Fruit fly (Drosophila melanogaster): ENCODE results near the gene CG6999.

Gene CG6999

DNA sequence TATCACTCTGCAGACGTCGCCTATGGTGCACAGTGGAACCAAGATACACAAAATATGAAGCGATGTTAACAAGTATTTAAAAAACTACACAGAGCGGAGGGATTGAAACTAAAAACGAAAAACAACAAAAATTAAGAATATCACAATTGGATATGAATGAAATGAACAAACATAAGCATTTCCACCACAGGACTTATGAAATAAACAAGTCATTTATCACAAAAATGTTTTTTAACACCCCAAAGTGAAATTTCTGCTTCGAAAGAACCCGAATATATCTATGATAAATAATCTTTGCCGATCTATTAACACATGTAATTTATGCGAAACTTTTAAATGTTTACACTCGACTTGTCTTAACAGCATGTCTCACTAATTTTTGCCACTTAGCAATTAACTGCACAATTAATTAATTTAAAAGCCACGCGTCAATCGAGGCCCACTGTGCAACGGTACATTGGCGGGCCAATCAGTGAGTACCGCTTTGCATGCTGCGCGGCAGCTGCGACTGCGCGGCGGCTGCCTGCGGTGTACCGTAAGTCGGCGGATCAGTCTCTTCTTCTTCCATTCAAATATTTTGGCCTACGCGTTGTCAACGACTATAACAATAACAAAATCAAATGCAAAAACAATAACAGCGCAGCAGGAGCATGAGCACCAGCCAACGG is 46.2 kb upstream of the CG6999 start (continued):
- TF ChIP-seq Six4 (GFP tag; optimal IDR thresholded peaks at IDR 0.05): peak; percentile 24
- TF ChIP-seq danr (GFP tag; IDR thresholded peaks at IDR 0.05): peak; percentile 34; the same call in 1 of the 2 replicates
- TF ChIP-seq CG12659 (GFP tag; optimal IDR thresholded peaks at IDR 0.05): peak; percentile 40
- TF ChIP-seq CG11504 (tag; optimal IDR thresholded peaks at IDR 0.05): peak; percentile 75
- no peak for TF ChIP-seq CG8089 (GFP tag; optimal IDR thresholded peaks at IDR 0.05)
- TF ChIP-seq psq (GFP tag; optimal IDR thresholded peaks at IDR 0.05): no peak
- TF ChIP-seq chinmo (GFP tag; IDR thresholded peaks at IDR 0.05; ENCODE audit: partially characterized antibody): no peak; the same call in 3 of the 4 replicates
- TF ChIP-seq prd (optimal IDR thresholded peaks at IDR 0.05): no peak
- peak; percentile 68; the same call in 2 of the 3 replicates for TF ChIP-seq prd (GFP tag; IDR thresholded peaks at IDR 0.05)
- no peak for TF ChIP-seq CG11085 (GFP tag; IDR thresholded peaks at IDR 0.05)
- TF ChIP-seq repo (GFP tag; optimal IDR thresholded peaks at IDR 0.05): no peak
- TF ChIP-seq slou (GFP tag; optimal IDR thresholded peaks at IDR 0.05): peak; percentile 25
- TF ChIP-seq NK7.1 (GFP tag; optimal IDR thresholded peaks at IDR 0.05): peak; percentile 33
- no peak for TF ChIP-seq CG13287 (GFP tag; IDR thresholded peaks at IDR 0.05; ENCODE audit: partially characterized antibody)
- peak in 1 of 2 experiments; percentile 78 for TF ChIP-seq eve (GFP tag; optimal IDR thresholded peaks at IDR 0.05)
- peak; percentile 64 for TF ChIP-seq pum (GFP tag; optimal IDR thresholded peaks at IDR 0.05)
- peak; percentile 72 for TF ChIP-seq tio (GFP tag; optimal IDR thresholded peaks at IDR 0.05)
- TF ChIP-seq sr (GFP tag; IDR thresholded peaks at IDR 0.05): no peak; the same call in 2 of the 3 replicates
- no peak for TF ChIP-seq CG3726 (GFP tag; IDR thresholded peaks at IDR 0.05)
- peak; percentile 23 for TF ChIP-seq org-1 (GFP tag; optimal IDR thresholded peaks at IDR 0.05)
- no peak for TF ChIP-seq pan (optimal IDR thresholded peaks at IDR 0.05)
- peak in 1 of 2 experiments; percentile 50 for TF ChIP-seq pan (GFP tag; optimal IDR thresholded peaks at IDR 0.05 in 1 of 2, IDR thresholded peaks at IDR 0.05 in 1 of 2)
- TF ChIP-seq chm (GFP tag; IDR thresholded peaks at IDR 0.05): no peak
- no peak; the same call in 1 of the 2 replicates for TF ChIP-seq sisA (GFP tag; IDR thresholded peaks at IDR 0.05)
- TF ChIP-seq Atf6 (GFP tag; IDR thresholded peaks at IDR 0.05): no peak
- TF ChIP-seq CG1233 (GFP tag; optimal IDR thresholded peaks at IDR 0.05): peak; percentile 25
- 0 out of 2 replicates have a peak, but pooled peaks have one; percentile 44 for TF ChIP-seq HLH3B (GFP tag; IDR thresholded peaks at IDR 0.05)
- no peak for TF ChIP-seq mld (GFP tag; IDR thresholded peaks at IDR 0.05; ENCODE audit: partially characterized antibody)
- peak; percentile 58 for TF ChIP-seq Sox102F (GFP tag; optimal IDR thresholded peaks at IDR 0.05)
- peak; percentile 56 for TF ChIP-seq az2 (GFP tag; optimal IDR thresholded peaks at IDR 0.05)

dm6 chrX:9042457-9043045 is 45.6 kb upstream of the CG6999 start:
- peak; percentile 61 for TF ChIP-seq cg (GFP tag; optimal IDR thresholded peaks at IDR 0.05)
- TF ChIP-seq Nf-YB (GFP tag; optimal IDR thresholded peaks at IDR 0.05): no peak
- no peak for TF ChIP-seq prd (optimal IDR thresholded peaks at IDR 0.05)
- 0 out of 3 replicates have a peak, but pooled peaks have one; percentile 30 for TF ChIP-seq prd (GFP tag; IDR thresholded peaks at IDR 0.05)
- no peak for TF ChIP-seq CG2199 (GFP tag; IDR thresholded peaks at IDR 0.05)
- peak; percentile 11 for TF ChIP-seq CG11504 (tag; optimal IDR thresholded peaks at IDR 0.05)
- no peak for TF ChIP-seq CG4424 (GFP tag; optimal IDR thresholded peaks at IDR 0.05)
- TF ChIP-seq amos (GFP tag; IDR thresholded peaks at IDR 0.05; ENCODE audit: partially characterized antibody): peak; percentile 33; the same call in 1 of the 2 replicates
- TF ChIP-seq Hmr (GFP tag; optimal IDR thresholded peaks at IDR 0.05): peak; percentile 9
- TF ChIP-seq cad (GFP tag; optimal IDR thresholded peaks at IDR 0.05): no peak
- TF ChIP-seq CG14014 (GFP tag; IDR thresholded peaks at IDR 0.05): peak; percentile 31; the same call in 1 of the 2 replicates
- TF ChIP-seq rib (GFP tag; IDR thresholded peaks at IDR 0.05): no peak
- no peak for TF ChIP-seq CG11247 (GFP tag; IDR thresholded peaks at IDR 0.05)
- peak; percentile 9 for TF ChIP-seq CG2678 (tag; optimal IDR thresholded peaks at IDR 0.05)
- 0 out of 2 replicates have a peak, but pooled peaks have one; percentile 21 for TF ChIP-seq sna (GFP tag; IDR thresholded peaks at IDR 0.05; ENCODE audit: partially characterized antibody)
- TF ChIP-seq CG34422 (GFP tag; IDR thresholded peaks at IDR 0.05): no peak
- TF ChIP-seq Ptx1 (GFP tag; IDR thresholded peaks at IDR 0.05): 0 out of 2 replicates have a peak, but pooled peaks have one; percentile 33
- TF ChIP-seq pan (optimal IDR thresholded peaks at IDR 0.05): no peak
- peak in 1 of 2 experiments; percentile 22 for TF ChIP-seq pan (GFP tag; optimal IDR thresholded peaks at IDR 0.05 in 1 of 2, IDR thresholded peaks at IDR 0.05 in 1 of 2)
- TF ChIP-seq CG17802 (tag; optimal IDR thresholded peaks at IDR 0.05): no peak
- TF ChIP-seq sug (tag; optimal IDR thresholded peaks at IDR 0.05): peak; percentile 6
- TF ChIP-seq MBD-R2 (GFP tag; IDR thresholded peaks at IDR 0.05): 0 out of 2 replicates have a peak, but pooled peaks have one; percentile 7
- no peak for TF ChIP-seq NfI (GFP tag; optimal IDR thresholded peaks at IDR 0.05)
- TF ChIP-seq Antp (GFP tag; optimal IDR thresholded peaks at IDR 0.05): peak; percentile 12

All from whole organism, embryonic.